Worm (Caenorhabditis elegans) whole organism, mixed stage, embryonic: Measurements from ENCODE around the gene R31.2.

ENCODE experiments used
- M03D4.4 ChIP-seq: sonication (generic microtip); optimal IDR thresholded peaks from 2 replicates; lab custom pipeline; 2017; ENCODE audit warnings: mild to moderate bottlenecking, missing genetic modification characterization, missing compliant biosample characterization
- bed-3 ChIP-seq: fragments of 200-800 bp; sonication (Bioruptor generic); optimal IDR thresholded peaks from 3 replicates; lab custom pipeline; 2018; ENCODE audit warnings: mild to moderate bottlenecking, missing genetic modification characterization, moderate library complexity, missing compliant biosample characterization
- blmp-1 ChIP-seq: fragments of 150-350 bp; optimal IDR thresholded peaks from 2 replicates; lab custom pipeline; 2014; ENCODE audit warnings: missing biosample characterization, missing genetic modification characterization
- ceh-39 ChIP-seq: fragments of 150-350 bp; optimal IDR thresholded peaks from 2 replicates; lab custom pipeline; 2014; ENCODE audit warnings: missing biosample characterization, missing genetic modification characterization
- ceh-83 ChIP-seq: fragments of 200-800 bp; sonication (Bioruptor generic); optimal IDR thresholded peaks from 2 replicates; lab custom pipeline; 2018; ENCODE audit warnings: mild to moderate bottlenecking, missing genetic modification characterization, missing compliant biosample characterization
- cnd-1 ChIP-seq: fragments of 200-800 bp; sonication (Bioruptor generic); optimal IDR thresholded peaks from 2 replicates; lab custom pipeline; 2018; ENCODE audit warnings: mild to moderate bottlenecking, missing genetic modification characterization, missing compliant biosample characterization
- drap-1 ChIP-seq: fragments of 200-800 bp; sonication (Bioruptor generic); optimal IDR thresholded peaks from 3 replicates; lab custom pipeline; 2018; ENCODE audit warnings: mild to moderate bottlenecking, missing genetic modification characterization, missing compliant biosample characterization
- elt-1 ChIP-seq: sonication (generic microtip); optimal IDR thresholded peaks from 2 replicates; lab custom pipeline; 2017; ENCODE audit warnings: missing genetic modification characterization, mild to moderate bottlenecking, missing compliant biosample characterization, antibody characterized with exemption, moderate library complexity, borderline replicate concordance; ENCODE audit not compliant: insufficient read depth
- ham-2 ChIP-seq: fragments of 200-800 bp; sonication (Bioruptor generic); optimal IDR thresholded peaks from 2 replicates; lab custom pipeline; 2018; ENCODE audit warnings: mild to moderate bottlenecking, missing genetic modification characterization, missing compliant biosample characterization
- hlh-1 ChIP-seq: fragments of 150-350 bp; optimal IDR thresholded peaks from 2 replicates; lab custom pipeline; 2014; ENCODE audit warnings: missing biosample characterization, missing genetic modification reagents, missing genetic modification characterization
- lin-13 ChIP-seq: fragments of 150-350 bp; optimal IDR thresholded peaks from 2 replicates; lab custom pipeline; 2014; ENCODE audit warnings: missing biosample characterization, missing genetic modification characterization
- lin-32 ChIP-seq: fragments of 200-800 bp; sonication (Bioruptor generic); optimal IDR thresholded peaks from 2 replicates; lab custom pipeline; 2018; ENCODE audit warnings: mild to moderate bottlenecking, missing genetic modification characterization, missing compliant biosample characterization
- lsy-2 ChIP-seq: fragments of 150-350 bp; optimal IDR thresholded peaks from 2 replicates; lab custom pipeline; 2014; ENCODE audit warnings: missing biosample characterization, missing genetic modification characterization
- mep-1 ChIP-seq: fragments of 150-350 bp; optimal IDR thresholded peaks from 2 replicates; lab custom pipeline; 2017; ENCODE audit warnings: missing biosample characterization, missing genetic modification reagents, missing genetic modification characterization, inconsistent platforms
- mls-2 ChIP-seq: sonication (generic microtip); optimal IDR thresholded peaks from 2 replicates; lab custom pipeline; 2016; ENCODE audit warnings: mild to moderate bottlenecking, missing genetic modification characterization, moderate library complexity, missing compliant biosample characterization
- nhr-12 ChIP-seq: fragments of 150-350 bp; optimal IDR thresholded peaks from 2 replicates; lab custom pipeline; 2014; ENCODE audit warnings: missing biosample characterization, missing genetic modification characterization
- nhr-2 ChIP-seq: fragments of 150-350 bp; optimal IDR thresholded peaks from 2 replicates; lab custom pipeline; 2014; ENCODE audit warnings: missing biosample characterization, missing genetic modification characterization
- nhr-237 ChIP-seq: fragments of 150-350 bp; optimal IDR thresholded peaks from 2 replicates; lab custom pipeline; 2014; ENCODE audit warnings: missing biosample characterization, missing genetic modification characterization
- nhr-76 ChIP-seq: sonication (generic microtip); optimal IDR thresholded peaks from 2 replicates; lab custom pipeline; 2017; ENCODE audit warnings: missing biosample characterization, missing genetic modification characterization
- pha-4 ChIP-seq: fragments of 150-350 bp; optimal IDR thresholded peaks from 2 replicates; lab custom pipeline; 2018; ENCODE audit warnings: missing biosample characterization, missing genetic modification reagents, missing genetic modification characterization
- sem-2 ChIP-seq: fragments of 200-800 bp; sonication (Bioruptor generic); optimal IDR thresholded peaks from 2 replicates; lab custom pipeline; 2018; ENCODE audit warnings: mild to moderate bottlenecking, missing genetic modification characterization, missing compliant biosample characterization
- sptf-1 ChIP-seq: sonication (generic microtip); optimal IDR thresholded peaks from 2 replicates; lab custom pipeline; 2017; ENCODE audit warnings: mild to moderate bottlenecking, missing genetic modification characterization, moderate library complexity, missing compliant biosample characterization
- tbx-8 ChIP-seq: fragments of 200-800 bp; sonication (Bioruptor generic); optimal IDR thresholded peaks from 2 replicates; lab custom pipeline; 2018; ENCODE audit warnings: mild to moderate bottlenecking, missing genetic modification characterization, moderate library complexity, missing compliant biosample characterization
- unc-120 ChIP-seq: sonication (generic microtip); optimal IDR thresholded peaks from 2 replicates; lab custom pipeline; 2017; ENCODE audit warnings: missing genetic modification characterization, missing compliant biosample characterization; ENCODE audit not compliant: poor library complexity, severe bottlenecking
- unc-39 ChIP-seq: fragments of 150-350 bp; optimal IDR thresholded peaks from 2 replicates; lab custom pipeline; 2014; ENCODE audit warnings: missing biosample characterization, missing genetic modification characterization
- unc-62 ChIP-seq: fragments of 150-350 bp; optimal IDR thresholded peaks from 2 replicates; lab custom pipeline; 2014; ENCODE audit warnings: missing biosample characterization, missing genetic modification reagents, missing genetic modification characterization
- ztf-11 ChIP-seq: fragments of 150-350 bp; optimal IDR thresholded peaks from 2 replicates; lab custom pipeline; 2014; ENCODE audit warnings: missing biosample characterization, missing genetic modification characterization

R31.2 gene

ce11 chrV:11891143-11891862 is 26.1 kb upstream of the R31.2 start, which contains the start of the genes sodh-2 and srx-76:
Gene sodh-2, minus strand, starts transcription at chrV:11891243.
Gene srx-76, plus strand, starts transcription at chrV:11891812.
- no peak for TF ChIP-seq hlh-1 (tag; lab: Kevin White, UChicago)
- TF ChIP-seq, all 35 proteins: peak for 0

DNA sequence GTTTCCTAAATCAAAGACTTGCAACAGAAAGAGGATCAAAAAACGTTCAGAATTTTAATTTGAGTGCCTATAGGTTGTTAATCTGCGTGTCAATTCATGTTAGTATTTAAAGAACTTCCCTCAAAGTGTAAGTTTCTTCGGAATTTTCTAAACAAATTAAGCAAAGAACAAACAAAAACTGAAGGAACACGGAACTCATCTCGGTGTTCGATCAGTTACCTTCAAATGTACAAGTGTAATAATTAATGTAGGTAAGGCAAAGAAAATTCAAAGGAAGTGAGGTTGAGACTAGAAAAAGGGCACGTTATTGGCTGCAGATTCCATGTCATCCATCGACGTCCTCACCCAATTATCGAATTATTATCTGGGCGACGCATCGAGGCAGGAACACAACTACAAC is 23.4 kb upstream of the R31.2 start, which contains the start of gene K12G11.6:
K12G11.6 (plus strand) TSS at position 357 of the 400 bp plus-strand sequence.
- TF ChIP-seq elt-1 (tag; lab: Kevin White, UChicago) (no peak), lin-13 (no peak), mep-1 (tag; lab: Kevin White, UChicago) (no peak)

DNA sequence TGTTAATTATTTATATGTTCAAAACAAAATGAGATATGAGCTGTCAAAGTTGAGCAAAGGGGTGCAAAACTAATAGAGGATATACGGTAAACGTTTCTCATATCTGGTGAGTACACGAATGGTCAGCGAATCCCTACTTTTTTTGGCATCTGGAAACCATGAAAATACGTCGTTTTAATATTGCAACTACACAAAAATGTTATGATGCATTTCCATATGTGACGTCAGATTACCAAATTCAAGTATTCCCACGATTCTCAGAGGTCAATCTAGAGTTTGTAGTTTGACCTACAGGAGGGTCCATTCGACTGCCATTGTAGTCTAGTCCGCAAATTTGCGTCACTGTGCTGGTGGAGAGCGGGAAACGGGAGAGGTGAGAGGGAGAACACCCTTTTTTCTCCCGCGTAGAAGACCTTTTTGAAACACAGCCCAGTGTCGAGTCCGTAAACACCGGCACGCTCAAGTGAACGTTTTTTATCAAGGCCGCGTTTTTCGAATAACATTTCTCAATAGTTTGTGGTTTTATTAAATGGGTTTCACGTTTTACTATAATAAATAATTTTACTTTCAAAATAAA is 21.0 kb upstream of the R31.2 start:
- TF ChIP-seq nhr-12 (tag; lab: Kevin White, UChicago): peak; percentile 32
- TF ChIP-seq mep-1 (tag; lab: Kevin White, UChicago): peak; percentile 50
- TF ChIP-seq lsy-2 (tag; lab: Kevin White, UChicago): no peak
- TF ChIP-seq lin-13: peak; percentile 25

ce11 chrV:11897604-11898003 is 19.8 kb upstream of the R31.2 start:
- TF ChIP-seq mls-2 (tag; lab: Kevin White, UChicago): no peak
- no peak for TF ChIP-seq pha-4 (tag; lab: Kevin White, UChicago)
- TF ChIP-seq unc-120 (tag; lab: Kevin White, UChicago): no peak
- TF ChIP-seq M03D4.4 (tag; lab: Kevin White, UChicago): no peak
- TF ChIP-seq sptf-1 (tag; lab: Kevin White, UChicago): no peak
- TF ChIP-seq nhr-76: no peak
- no peak for TF ChIP-seq bed-3
- no peak for TF ChIP-seq unc-39 (tag; lab: Kevin White, UChicago)
- no peak for TF ChIP-seq lsy-2 (tag; lab: Kevin White, UChicago)
- TF ChIP-seq ham-2 (GFP tag; lab: Kevin White, UChicago): no peak
- TF ChIP-seq cnd-1 (tag; lab: Kevin White, UChicago): no peak
- no peak for TF ChIP-seq ztf-11 (tag; lab: Kevin White, UChicago)
- TF ChIP-seq sem-2: no peak
- no peak for TF ChIP-seq blmp-1 (tag; lab: Kevin White, UChicago)
- TF ChIP-seq ceh-39 (tag; lab: Kevin White, UChicago): no peak

ce11 chrV:11899149-11899548 is 18.2 kb upstream of the R31.2 start, which contains the start of gene sma-1:
Gene sma-1, plus strand, starts transcription at chrV:11899449.
- TF ChIP-seq elt-1 (tag; lab: Kevin White, UChicago) (peak; percentile 12), lin-32 (GFP tag; lab: Kevin White, UChicago) (no peak), bed-3 (no peak), blmp-1 (tag; lab: Kevin White, UChicago) (peak; percentile 15)
- TF ChIP-seq, all 35 proteins: peak for 2

DNA sequence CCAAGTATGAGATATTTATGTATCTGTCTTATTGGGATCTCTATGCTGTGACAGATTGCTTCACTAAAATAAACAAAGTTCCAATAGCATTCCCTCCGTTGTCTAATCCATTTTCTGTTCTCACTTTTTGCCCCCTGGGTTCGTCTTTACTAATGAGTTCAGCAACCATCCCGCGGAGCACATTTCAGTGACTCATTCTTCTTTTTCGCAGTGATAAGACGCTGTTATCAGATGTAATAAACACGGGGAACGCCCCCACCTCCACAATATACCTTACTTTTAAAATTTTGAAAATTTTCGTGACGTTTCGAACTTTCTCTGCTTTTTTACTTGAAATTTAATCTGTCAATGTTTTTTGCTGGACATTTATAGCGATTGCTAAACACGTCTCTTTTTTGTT is 17.2 kb upstream of the R31.2 start:
- TF ChIP-seq cnd-1 (tag; lab: Kevin White, UChicago) (no peak), ham-2 (GFP tag; lab: Kevin White, UChicago) (no peak), blmp-1 (tag; lab: Kevin White, UChicago) (no peak), ceh-83 (GFP tag; lab: Kevin White, UChicago) (no peak), drap-1 (GFP tag; lab: Kevin White, UChicago) (no peak), nhr-2 (tag; lab: Kevin White, UChicago) (no peak), ceh-39 (tag; lab: Kevin White, UChicago) (no peak), ztf-11 (tag; lab: Kevin White, UChicago) (no peak), bed-3 (no peak), nhr-237 (tag; lab: Kevin White, UChicago) (no peak), tbx-8 (no peak), pha-4 (tag; lab: Kevin White, UChicago) (no peak), unc-62 (GFP tag; lab: Kevin White, UChicago) (no peak), lin-32 (GFP tag; lab: Kevin White, UChicago) (no peak), lin-13 (no peak)
